Worm (Caenorhabditis elegans) whole organism, L2 larva: Measurements from ENCODE around the gene suex-1.
"Not testable (repeated sequence)": the region's sequence is repeated elsewhere in the genome, so short reads cannot be mapped to it uniquely, and the experiment has no call there.

Source experiments
- R02D3.7 ChIP-seq: fragments of 150-350 bp; optimal IDR thresholded peaks from 2 replicates; lab custom pipeline; 2014; ENCODE audit warnings: missing biosample characterization, missing genetic modification characterization
- ama-1 ChIP-seq: fragments of 150-350 bp; optimal IDR thresholded peaks from 2 replicates; lab custom pipeline; 2018; ENCODE audit warnings: inconsistent platforms
- ceh-82 ChIP-seq: fragments of 150-350 bp; optimal IDR thresholded peaks from 2 replicates; lab custom pipeline; 2014; ENCODE audit warnings: missing biosample characterization, missing genetic modification characterization
- dmd-4 ChIP-seq: sonication (generic microtip); optimal IDR thresholded peaks from 2 replicates; lab custom pipeline; 2017; ENCODE audit warnings: missing biosample characterization, missing genetic modification characterization
- egl-27 ChIP-seq: sonication (generic microtip); optimal IDR thresholded peaks from 3 replicates; lab custom pipeline; 2017; ENCODE audit warnings: missing biosample characterization, missing genetic modification reagents, missing genetic modification characterization
- elt-3 ChIP-seq: sonication (generic microtip); optimal IDR thresholded peaks from 2 replicates; lab custom pipeline; 2017; ENCODE audit warnings: missing biosample characterization, missing genetic modification characterization
- fos-1 ChIP-seq: fragments of 150-350 bp; optimal IDR thresholded peaks from 2 replicates; lab custom pipeline; 2014; ENCODE audit warnings: missing biosample characterization, missing genetic modification characterization
- lin-11 ChIP-seq: fragments of 150-350 bp; sonication (generic microtip); optimal IDR thresholded peaks from 2 replicates; lab custom pipeline; 2014; ENCODE audit warnings: missing biosample characterization, missing genetic modification characterization, inconsistent platforms, mixed read lengths
- nhr-23 ChIP-seq: fragments of 150-350 bp; optimal IDR thresholded peaks from 2 replicates; lab custom pipeline; 2014; ENCODE audit warnings: missing biosample characterization, missing genetic modification reagents, missing genetic modification characterization
- skn-1 ChIP-seq: sonication (generic microtip); optimal IDR thresholded peaks from 2 replicates; lab custom pipeline; 2017; ENCODE audit warnings: missing biosample characterization, missing genetic modification characterization
- zag-1 ChIP-seq: fragments of 150-350 bp; optimal IDR thresholded peaks from 2 replicates; lab custom pipeline; 2014; ENCODE audit warnings: missing biosample characterization, missing genetic modification characterization
- ztf-11 ChIP-seq: sonication (generic microtip); optimal IDR thresholded peaks from 2 replicates; lab custom pipeline; 2017; ENCODE audit warnings: missing biosample characterization, missing genetic modification characterization

- not testable (repeated sequence) for TF ChIP-seq ama-1 (lab: Kevin White, UChicago); egl-27 (tag; lab: Kevin White, UChicago); ztf-11 (tag; lab: Kevin White, UChicago); skn-1; fos-1 (tag; lab: Kevin White, UChicago); lin-11 (tag; lab: Kevin White, UChicago); R02D3.7 (tag; lab: Kevin White, UChicago); zag-1; elt-3; nhr-23 (tag; lab: Kevin White, UChicago); ceh-82 (tag; lab: Kevin White, UChicago); dmd-4
Measured at ce11 chrII:5540113-5540512, 42.1 kb upstream of the suex-1 start, which contains the start of gene hlh-27.
